Fruit fly (Drosophila melanogaster): ENCODE measurements around the gene Eig71Eb.

The Eig71Eb gene

dm6 chr3L:15619626-15620247, 30.0 kb upstream of the Eig71Eb start, which contains the start of gene Phs (continued):
- peak; percentile 88 for TF ChIP-seq CG31627 (GFP tag; optimal IDR thresholded peaks at IDR 0.05)
- TF ChIP-seq CG6163 (GFP tag; IDR thresholded peaks at IDR 0.05) = peak; percentile 70
- peak; percentile 6 to 51 for TF ChIP-seq salr (GFP tag; optimal IDR thresholded peaks at IDR 0.05)
- peak; percentile 66 for TF ChIP-seq net (GFP tag; optimal IDR thresholded peaks at IDR 0.05)
- no peak for TF ChIP-seq CG8119 (GFP tag; IDR thresholded peaks at IDR 0.05)
- peak; percentile 65 for TF ChIP-seq fd85E (GFP tag; optimal IDR thresholded peaks at IDR 0.05)
- peak; percentile 45 for TF ChIP-seq CG6854 (GFP tag; optimal IDR thresholded peaks at IDR 0.05)
- TF ChIP-seq esn (GFP tag; optimal IDR thresholded peaks at IDR 0.05) = peak; percentile 82
- peak; percentile 61 for TF ChIP-seq acj6 (GFP tag; optimal IDR thresholded peaks at IDR 0.05)
- peak; percentile 74 for TF ChIP-seq pdm3 (GFP tag; optimal IDR thresholded peaks at IDR 0.05)
- peak; percentile 59 for TF ChIP-seq CG8319 (GFP tag; optimal IDR thresholded peaks at IDR 0.05)
- TF ChIP-seq Lpt (GFP tag; optimal IDR thresholded peaks at IDR 0.05) = no peak
- peak; percentile 85 for TF ChIP-seq Eip78C (GFP tag)

- TF ChIP-seq CG11762 (GFP tag; optimal IDR thresholded peaks at IDR 0.05; ENCODE audit: insufficient read depth) = no peak
- peak; percentile 13 for TF ChIP-seq svp (GFP tag)
Measured at dm6 chr3L:15624097-15624496, 25.6 kb upstream of the Eig71Eb start.

dm6 chr3L:15624944-15625610, 24.7 kb upstream of the Eig71Eb start:
- TF ChIP-seq svp (GFP tag) (peak; percentile 59), Smox (GFP tag; optimal IDR thresholded peaks at IDR 0.05) (no peak), Eip93F (GFP tag; optimal IDR thresholded peaks at IDR 0.05) (no peak), CG8119 (GFP tag; IDR thresholded peaks at IDR 0.05) (no peak), CG8319 (GFP tag; optimal IDR thresholded peaks at IDR 0.05) (no peak), CG15336 (GFP tag; IDR thresholded peaks at IDR 0.05) (peak; percentile 41; the same call in 1 of the 2 replicates), CG8632 (GFP tag; optimal IDR thresholded peaks at IDR 0.05) (no peak), CG6163 (GFP tag; IDR thresholded peaks at IDR 0.05) (no peak; the same call in 2 of the 3 replicates), Ets96B (tag; optimal IDR thresholded peaks at IDR 0.05) (no peak), dac (GFP tag; optimal IDR thresholded peaks at IDR 0.05) (no peak), Hr4 (GFP tag; optimal IDR thresholded peaks at IDR 0.05) (no peak), CG31627 (GFP tag; optimal IDR thresholded peaks at IDR 0.05) (no peak), Eip75B (GFP tag; optimal IDR thresholded peaks at IDR 0.05) (no peak), eg (GFP tag; IDR thresholded peaks at IDR 0.05) (peak; percentile 16; the same call in 1 of the 3 replicates)

- peak; percentile 97 for TF ChIP-seq achi (GFP tag; optimal IDR thresholded peaks at IDR 0.05)
- TF ChIP-seq fd59A (GFP tag; optimal IDR thresholded peaks at IDR 0.05) = peak; percentile 90
- TF ChIP-seq CG11902 (GFP tag; optimal IDR thresholded peaks at IDR 0.05) = peak; percentile 91
- peak; percentile 98 for TF ChIP-seq esn (GFP tag; optimal IDR thresholded peaks at IDR 0.05)
- peak; percentile 97 for TF ChIP-seq CG34406 (GFP tag; optimal IDR thresholded peaks at IDR 0.05)
- peak; percentile 87 for TF ChIP-seq CG7368 (GFP tag; optimal IDR thresholded peaks at IDR 0.05)
- TF ChIP-seq CG11762 (GFP tag; optimal IDR thresholded peaks at IDR 0.05; ENCODE audit: insufficient read depth) = peak; percentile 95
- TF ChIP-seq topi (GFP tag; optimal IDR thresholded peaks at IDR 0.05) = peak; percentile 95
- TF ChIP-seq CG3919 (GFP tag; optimal IDR thresholded peaks at IDR 0.05) = peak; percentile 95
- peak; percentile 97 for TF ChIP-seq OdsH (GFP tag; optimal IDR thresholded peaks at IDR 0.05)
- TF ChIP-seq Lpt (GFP tag; optimal IDR thresholded peaks at IDR 0.05) = peak; percentile 95
- peak; percentile 98 for TF ChIP-seq Eip78C (GFP tag)
- peak; percentile 94 for TF ChIP-seq Blimp-1 (GFP tag; optimal IDR thresholded peaks at IDR 0.05)
- TF ChIP-seq ss (GFP tag; optimal IDR thresholded peaks at IDR 0.05) = peak; percentile 84 to 92
- TF ChIP-seq CG15336 (GFP tag; IDR thresholded peaks at IDR 0.05) = peak; percentile 96
- peak; percentile 87 for TF ChIP-seq CG11294 (GFP tag; IDR thresholded peaks at IDR 0.05)
- peak; percentile 89 for TF ChIP-seq CG6808 (GFP tag; optimal IDR thresholded peaks at IDR 0.05)
- TF ChIP-seq cyc (GFP tag; optimal IDR thresholded peaks at IDR 0.05) = peak; percentile 92
- peak; percentile 94 for TF ChIP-seq pdm3 (GFP tag; optimal IDR thresholded peaks at IDR 0.05)
- peak; percentile 97 for TF ChIP-seq CG6276 (GFP tag; optimal IDR thresholded peaks at IDR 0.05)
- peak; percentile 93 for TF ChIP-seq Eip75B (GFP tag; optimal IDR thresholded peaks at IDR 0.05)
- TF ChIP-seq vri (GFP tag; optimal IDR thresholded peaks at IDR 0.05) = peak; percentile 49
- peak; percentile 84 for TF ChIP-seq Ets21C (GFP tag; optimal IDR thresholded peaks at IDR 0.05)
- peak; percentile 98 for TF ChIP-seq CG8119 (GFP tag; IDR thresholded peaks at IDR 0.05)
- TF ChIP-seq Hr38 (GFP tag; optimal IDR thresholded peaks at IDR 0.05) = no peak
- TF ChIP-seq CG8632 (GFP tag; optimal IDR thresholded peaks at IDR 0.05) = peak; percentile 97
- TF ChIP-seq Gug (GFP tag; IDR thresholded peaks at IDR 0.05) = peak; percentile 91; the same call in 1 of the 2 replicates
Measured at dm6 chr3L:15625676-15626414, 23.9 kb upstream of the Eig71Eb start.
